Worm (Caenorhabditis elegans) whole organism, L4/young adult: Measurements from ENCODE around the gene srg-21.

ENCODE experiments used
- W03F9.2 ChIP-seq: fragments of 150-350 bp; optimal IDR thresholded peaks from 2 replicates; lab custom pipeline; 2014; ENCODE audit warnings: missing biosample characterization, missing genetic modification characterization
- him-1 ChIP-seq: sonication (generic microtip); optimal IDR thresholded peaks from 2 replicates; lab custom pipeline; 2016; ENCODE audit warnings: missing genotype, missing genetic modification reagents, missing genetic modification characterization, missing compliant biosample characterization

DNA sequence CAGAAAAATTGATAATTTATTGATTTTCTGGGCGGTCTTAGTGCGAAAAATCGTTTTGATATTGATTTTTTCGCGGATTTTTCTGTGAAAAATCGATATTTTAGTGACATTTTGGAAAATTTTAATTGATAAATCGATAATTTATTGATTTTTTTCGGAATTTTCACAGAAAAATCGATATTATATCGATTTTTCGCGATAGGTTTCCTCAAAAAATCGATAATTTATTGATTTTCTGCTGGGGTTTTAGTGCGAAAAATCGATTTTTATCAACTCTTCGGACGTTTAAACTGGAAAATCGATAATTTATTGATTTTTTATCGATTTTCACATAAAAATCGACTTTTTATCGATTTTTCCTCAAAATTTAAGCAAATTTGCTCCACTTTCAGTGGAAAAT is 23.7 kb downstream of the srg-21 start:
- TF ChIP-seq W03F9.2 (tag; lab: Kevin White, UChicago) (no peak), him-1 (tag; lab: Kevin White, UChicago) (no peak)
